Fruit fly (Drosophila melanogaster) whole organism, embryonic: Measurements from ENCODE around the gene Glut1.

Experiments
- CG1024 ChIP-seq: fragments of 200-800 bp; sonication (Bioruptor generic); IDR thresholded peaks from 2 replicates; pipeline ENCODE4 v1.3.6; 2022; ENCODE audit warnings: missing biosample characterization, missing genetic modification characterization
- CG10565 ChIP-seq: fragments of 200-800 bp; sonication (Bioruptor generic); optimal IDR thresholded peaks from 3 replicates; lab custom pipeline; 2016; ENCODE audit warnings: missing biosample characterization, mild to moderate bottlenecking, missing genetic modification characterization
- CG10654 ChIP-seq: fragments of 200-800 bp; sonication (Bioruptor generic); optimal IDR thresholded peaks from 2 replicates; lab custom pipeline; 2016; ENCODE audit warnings: missing biosample characterization, missing genetic modification characterization
- CG10979 ChIP-seq: fragments of 200-800 bp; sonication (Bioruptor generic); optimal IDR thresholded peaks from 2 replicates; lab custom pipeline; 2018; ENCODE audit warnings: missing biosample characterization, mild to moderate bottlenecking, missing genetic modification characterization, moderate library complexity
- CG12155 ChIP-seq: fragments of 200-800 bp; sonication (Bioruptor generic); optimal IDR thresholded peaks from 3 replicates; lab custom pipeline; 2016; ENCODE audit warnings: missing biosample characterization, missing genetic modification characterization
- CG13287 ChIP-seq: fragments of 200-800 bp; sonication (Bioruptor generic); IDR thresholded peaks from 2 replicates; pipeline ENCODE4 v1.3.6; 2022; ENCODE audit warnings: missing biosample characterization, missing genetic modification characterization; ENCODE audit not compliant: partially characterized antibody
- CG13624 ChIP-seq: fragments of 200-800 bp; sonication (Bioruptor generic); optimal IDR thresholded peaks from 2 replicates; lab custom pipeline; 2016; ENCODE audit warnings: missing biosample characterization, missing genetic modification characterization
- CG17328 ChIP-seq: fragments of 200-800 bp; sonication (Bioruptor generic); IDR thresholded peaks from 2 replicates; pipeline ENCODE4 v1.3.6; 2022; ENCODE audit warnings: missing biosample characterization, missing genetic modification characterization
- CG18011 ChIP-seq: fragments of 200-800 bp; sonication (Bioruptor generic); optimal IDR thresholded peaks from 2 replicates; lab custom pipeline; 2017; ENCODE audit warnings: missing biosample characterization, missing genetic modification characterization, mild to moderate bottlenecking, moderate library complexity, missing genotype
- CG30403 ChIP-seq: fragments of 200-800 bp; sonication (Bioruptor generic); optimal IDR thresholded peaks from 3 replicates; lab custom pipeline; 2016; ENCODE audit warnings: missing biosample characterization, missing genetic modification characterization
- CG31388 ChIP-seq: fragments of 200-800 bp; sonication (Bioruptor generic); optimal IDR thresholded peaks from 2 replicates; lab custom pipeline; 2016; ENCODE audit warnings: missing biosample characterization, missing genetic modification characterization
- CG34422 ChIP-seq: fragments of 200-800 bp; sonication (Bioruptor generic); IDR thresholded peaks from 3 replicates; pipeline ENCODE4 v1.3.6; 2022; ENCODE audit warnings: missing biosample characterization, missing genetic modification characterization
- CG3995 ChIP-seq: fragments of 200-800 bp; sonication (Bioruptor generic); optimal IDR thresholded peaks from 3 replicates; lab custom pipeline; 2016; ENCODE audit warnings: missing biosample characterization, missing genetic modification characterization
- CG4328 ChIP-seq: fragments of 200-800 bp; sonication (Bioruptor generic); optimal IDR thresholded peaks from 3 replicates; lab custom pipeline; 2017; ENCODE audit warnings: missing biosample characterization, missing genetic modification reagents, missing genetic modification characterization
- CG4854 ChIP-seq: fragments of 200-800 bp; sonication (Bioruptor generic); optimal IDR thresholded peaks from 2 replicates; lab custom pipeline; 2016; ENCODE audit warnings: missing biosample characterization, missing genetic modification characterization, inconsistent platforms
- CG6175 ChIP-seq: fragments of 200-800 bp; sonication (Bioruptor generic); IDR thresholded peaks from 3 replicates; pipeline ENCODE4 v1.3.6; 2022; ENCODE audit warnings: missing biosample characterization, missing genetic modification characterization
- CG8765 ChIP-seq: fragments of 200-800 bp; sonication (Bioruptor generic); IDR thresholded peaks from 2 replicates; pipeline ENCODE4 v1.3.6; 2022; ENCODE audit warnings: missing biosample characterization, missing genetic modification characterization
- Chrac-16 ChIP-seq: fragments of 200-800 bp; sonication (Bioruptor generic); optimal IDR thresholded peaks from 3 replicates; lab custom pipeline; 2016; ENCODE audit warnings: missing biosample characterization, missing genetic modification characterization
- Dip2 ChIP-seq: fragments of 200-800 bp; sonication (Bioruptor generic); IDR thresholded peaks from 2 replicates; pipeline ENCODE4 v1.3.6; 2022; ENCODE audit warnings: missing biosample characterization, missing genetic modification characterization
- Dref ChIP-seq: fragments of 200-800 bp; sonication (Bioruptor generic); IDR thresholded peaks from 2 replicates; pipeline ENCODE4 v1.3.6; 2022; ENCODE audit warnings: missing biosample characterization, missing genetic modification characterization
- Gug ChIP-seq: fragments of 200-800 bp; sonication (Bioruptor generic); IDR thresholded peaks from 4 replicates; pipeline ENCODE4 v1.3.6; 2022; ENCODE audit warnings: missing biosample characterization, missing genetic modification characterization
- Hand ChIP-seq: fragments of 200-800 bp; sonication (Bioruptor generic); optimal IDR thresholded peaks from 2 replicates; lab custom pipeline; 2017; ENCODE audit warnings: mild to moderate bottlenecking, missing biosample characterization, missing genetic modification reagents, missing genetic modification characterization
- Hr3 ChIP-seq: fragments of 200-800 bp; sonication (Bioruptor generic); optimal IDR thresholded peaks from 3 replicates; lab custom pipeline; 2016; ENCODE audit warnings: missing biosample characterization, missing genetic modification characterization
- Lhr ChIP-seq: fragments of 200-800 bp; sonication (Bioruptor generic); optimal IDR thresholded peaks from 3 replicates; lab custom pipeline; 2017; ENCODE audit warnings: mild to moderate bottlenecking, missing biosample characterization, missing genetic modification reagents, missing genetic modification characterization
- Lim3 ChIP-seq: fragments of 200-800 bp; sonication (Bioruptor generic); IDR thresholded peaks from 2 replicates; pipeline ENCODE4 v1.3.6; 2022; ENCODE audit warnings: missing biosample characterization, missing genetic modification characterization
- Nf-YB ChIP-seq: fragments of 200-800 bp; sonication (Bioruptor generic); optimal IDR thresholded peaks from 3 replicates; lab custom pipeline; 2019; ENCODE audit warnings: missing biosample characterization, mild to moderate bottlenecking, missing genetic modification characterization, moderate library complexity
- Stat92E ChIP-seq, 3 experiments: fragments of >200 bp in 2 of 3; fragments of 200-800 bp in 1 of 3; sonication (Bioruptor generic) in 1 of 3; optimal IDR thresholded peaks; 2 replicates each; lab custom pipeline; 2017 to 2019; ENCODE audit warnings: missing biosample characterization in 3 of 3, missing genetic modification characterization in 3 of 3, mild to moderate bottlenecking in 1 of 3, moderate library complexity in 1 of 3
- Taf1 ChIP-seq: fragments of 200-800 bp; sonication (Bioruptor generic); IDR thresholded peaks from 2 replicates; pipeline ENCODE4 v1.3.6; 2022; ENCODE audit warnings: missing biosample characterization, missing genetic modification characterization
- Vsx1 ChIP-seq: fragments of 200-800 bp; sonication (Bioruptor generic); optimal IDR thresholded peaks from 2 replicates; lab custom pipeline; 2017; ENCODE audit warnings: missing biosample characterization, mild to moderate bottlenecking, missing genetic modification characterization, missing genetic modification reagents
- Xbp1 ChIP-seq: fragments of 200-800 bp; sonication (Bioruptor generic); optimal IDR thresholded peaks from 3 replicates; lab custom pipeline; 2016; ENCODE audit warnings: missing biosample characterization, mild to moderate bottlenecking, missing genetic modification characterization
- az2 ChIP-seq: fragments of 200-800 bp; sonication (Bioruptor generic); optimal IDR thresholded peaks from 3 replicates; lab custom pipeline; 2016; ENCODE audit warnings: missing biosample characterization, missing genetic modification characterization
- crol ChIP-seq: fragments of 200-800 bp; sonication (Bioruptor generic); IDR thresholded peaks from 2 replicates; pipeline ENCODE4 v1.3.6; 2022; ENCODE audit warnings: missing biosample characterization, missing genetic modification characterization
- dmrt11E ChIP-seq: fragments of 200-800 bp; sonication (Bioruptor generic); optimal IDR thresholded peaks from 3 replicates; lab custom pipeline; 2018; ENCODE audit warnings: missing biosample characterization, mild to moderate bottlenecking, missing genetic modification characterization, moderate library complexity
- exex ChIP-seq: fragments of 200-800 bp; sonication (Bioruptor generic); optimal IDR thresholded peaks from 4 replicates; lab custom pipeline; 2018; ENCODE audit warnings: missing biosample characterization, mild to moderate bottlenecking, missing genetic modification characterization, moderate library complexity
- her ChIP-seq: fragments of 200-800 bp; sonication (Bioruptor generic); optimal IDR thresholded peaks from 2 replicates; lab custom pipeline; 2016; ENCODE audit warnings: missing biosample characterization, missing genetic modification characterization
- jumu ChIP-seq: fragments of 200-800 bp; sonication (Bioruptor generic); optimal IDR thresholded peaks from 3 replicates; lab custom pipeline; 2016; ENCODE audit warnings: missing biosample characterization, missing genetic modification characterization
- knrl ChIP-seq: fragments of 200-800 bp; sonication (Bioruptor generic); IDR thresholded peaks from 3 replicates; pipeline ENCODE4 v1.3.6; 2022; ENCODE audit warnings: missing biosample characterization, missing genetic modification characterization; ENCODE audit not compliant: partially characterized antibody
- lab ChIP-seq: fragments of 200-800 bp; sonication (Bioruptor generic); optimal IDR thresholded peaks from 3 replicates; lab custom pipeline; 2017; ENCODE audit warnings: missing biosample characterization, missing genetic modification characterization, mild to moderate bottlenecking, moderate library complexity, missing genetic modification reagents
- nom ChIP-seq: fragments of 200-800 bp; sonication (Bioruptor generic); optimal IDR thresholded peaks from 2 replicates; lab custom pipeline; 2017; ENCODE audit warnings: missing biosample characterization, missing genetic modification characterization, mild to moderate bottlenecking, moderate library complexity, missing genetic modification reagents
- odd ChIP-seq: fragments of 200-800 bp; sonication (Bioruptor generic); optimal IDR thresholded peaks from 2 replicates; lab custom pipeline; 2017; ENCODE audit warnings: missing biosample characterization, mild to moderate bottlenecking, missing genetic modification characterization
- pan ChIP-seq, 4 experiments: fragments of >200 bp in 3 of 4; fragments of 200-800 bp in 1 of 4; sonication (Bioruptor generic) in 1 of 4; optimal IDR thresholded peaks in 3 of 4; IDR thresholded peaks in 1 of 4; 2 replicates each; pipeline versions ENCODE4 v1.3.6 to Lab custom; 2017 to 2022; ENCODE audit warnings: missing biosample characterization in 2 of 4, missing genetic modification characterization in 2 of 4, mixed read lengths in 1 of 4
- sc ChIP-seq, 3 experiments: fragments of >200 bp in 2 of 3; fragments of 200-800 bp in 1 of 3; sonication (Bioruptor generic) in 1 of 3; optimal IDR thresholded peaks; 2 replicates in 2 of 3; 3 replicates in 1 of 3; lab custom pipeline; 2017; ENCODE audit warnings: mild to moderate bottlenecking in 1 of 3, missing biosample characterization in 1 of 3, missing genetic modification characterization in 1 of 3, missing genetic modification reagents in 1 of 3
- scrt ChIP-seq: fragments of 200-800 bp; sonication (Bioruptor generic); optimal IDR thresholded peaks from 2 replicates; lab custom pipeline; 2018; ENCODE audit warnings: missing biosample characterization, mild to moderate bottlenecking, missing genetic modification characterization, moderate library complexity
- sens ChIP-seq: fragments of 200-800 bp; sonication (Bioruptor generic); peaks from one replicate; lab custom pipeline; 2016; ENCODE audit warnings: missing biosample characterization, missing genetic modification characterization
- sug ChIP-seq: fragments of 200-800 bp; optimal IDR thresholded peaks from 2 replicates; lab custom pipeline; 2019; ENCODE audit warnings: missing biosample characterization, mild to moderate bottlenecking, missing genetic modification characterization, moderate library complexity
- unc-4 ChIP-seq: fragments of 200-800 bp; sonication (Bioruptor generic); IDR thresholded peaks from 2 replicates; pipeline ENCODE4 v1.3.6; 2022; ENCODE audit warnings: missing biosample characterization, missing genetic modification characterization; ENCODE audit not compliant: partially characterized antibody
- vfl ChIP-seq: fragments of 200-800 bp; sonication (Bioruptor generic); optimal IDR thresholded peaks from 2 replicates; lab custom pipeline; 2016; ENCODE audit warnings: missing biosample characterization, missing genetic modification characterization
- z ChIP-seq: fragments of 200-800 bp; sonication (Bioruptor generic); IDR thresholded peaks from 3 replicates; pipeline ENCODE4 v1.3.6; 2022; ENCODE audit warnings: missing biosample characterization, missing genetic modification characterization

Glut1 gene

DNA sequence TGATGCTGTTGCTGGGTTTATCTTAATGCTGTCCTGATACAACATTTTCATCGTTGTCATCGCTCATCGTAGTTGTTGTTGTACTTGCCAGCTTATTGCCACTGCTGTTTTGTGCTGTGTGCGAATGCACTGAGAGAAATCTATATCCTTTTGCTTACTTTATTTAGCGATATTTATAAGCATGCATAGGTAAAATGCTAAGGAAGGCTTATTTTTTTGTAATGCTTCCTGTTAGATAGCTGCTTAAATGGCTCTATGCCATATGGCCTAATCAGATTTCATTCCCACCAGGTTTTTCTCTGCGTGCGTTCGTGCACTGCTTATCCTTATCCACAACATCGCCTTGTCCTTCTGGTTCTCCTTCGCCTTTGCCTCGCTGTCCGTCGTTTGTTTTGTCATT lies 38.3 kb downstream of the Glut1 start (continued):
- TF ChIP-seq Dref (GFP tag; lab: Robert Waterston, UW) (no peak), az2 (GFP tag; lab: Kevin White, UChicago) (no peak), CG1024 (GFP tag; lab: Robert Waterston, UW) (no peak), unc-4 (no peak), Xbp1 (GFP tag; lab: Kevin White, UChicago) (no peak), her (GFP tag; lab: Kevin White, UChicago) (no peak), z (GFP tag; lab: Robert Waterston, UW) (no peak), pan (optimal IDR thresholded peaks at IDR 0.05; lab: Kevin White, UChicago) (no peak), pan (GFP tag; optimal IDR thresholded peaks at IDR 0.05 in 1 of 2, IDR thresholded peaks at IDR 0.05 in 1 of 2) (peak in 1 of 2 experiments; percentile 49), sug (no peak), CG8765 (GFP tag; lab: Robert Waterston, UW) (no peak), CG17328 (GFP tag; lab: Robert Waterston, UW) (no peak), Hr3 (no peak), CG13624 (no peak), CG10565 (no peak), Hand (GFP tag; lab: Kevin White, UChicago) (peak; percentile 31), Gug (no peak), nom (GFP tag; lab: Kevin White, UChicago) (no peak), dmrt11E (tag; lab: Kevin White, UChicago) (no peak), knrl (GFP tag; lab: Robert Waterston, UW) (no peak), CG6175 (GFP tag; lab: Robert Waterston, UW) (no peak), CG4328 (GFP tag; lab: Kevin White, UChicago) (no peak)

DNA sequence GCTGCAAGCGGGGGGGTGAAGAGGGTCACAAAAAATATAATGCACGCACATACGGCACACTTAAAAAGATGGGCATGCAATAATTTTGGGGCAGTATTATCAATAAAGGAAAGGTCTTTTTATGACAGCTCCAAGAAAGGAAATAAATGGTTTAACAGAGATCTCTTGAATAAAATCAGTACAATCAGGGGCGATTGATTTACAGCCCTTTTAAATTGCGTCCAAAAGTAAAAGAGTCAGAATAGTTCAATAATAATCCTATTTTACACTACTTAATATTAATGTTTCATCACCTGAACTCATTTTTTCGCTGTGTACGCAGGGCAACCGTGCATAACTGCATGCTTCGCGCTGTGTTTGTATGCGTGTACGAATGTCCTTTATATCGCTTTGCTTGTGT lies 43.0 kb downstream of the Glut1 start:
- TF ChIP-seq CG31388 (GFP tag; lab: Kevin White, UChicago) (no peak), CG3995 (GFP tag; lab: Kevin White, UChicago) (no peak), CG18011 (GFP tag; lab: Kevin White, UChicago) (no peak), Vsx1 (GFP tag; lab: Kevin White, UChicago) (no peak), CG34422 (GFP tag; lab: Robert Waterston, UW) (no peak), Taf1 (GFP tag; lab: Robert Waterston, UW) (0 out of 2 replicates have a peak, but pooled peaks have one; percentile 13), CG13287 (GFP tag; lab: Robert Waterston, UW) (no peak), CG30403 (GFP tag; lab: Kevin White, UChicago) (no peak), Dip2 (no peak), lab (peak; percentile 4), CG10654 (no peak), Lhr (GFP tag; lab: Kevin White, UChicago) (no peak), crol (0 out of 2 replicates have a peak, but pooled peaks have one; percentile 12), sc (optimal IDR thresholded peaks at IDR 0.05; lab: Kevin White, UChicago) (no peak), sc (GFP tag; optimal IDR thresholded peaks at IDR 0.05; lab: Kevin White, UChicago) (no peak), Lim3 (GFP tag; lab: Robert Waterston, UW) (no peak), exex (no peak), sens (GFP tag; lab: Kevin White, UChicago) (peak; percentile 76), odd (GFP tag; lab: Kevin White, UChicago) (no peak), vfl (GFP tag; lab: Kevin White, UChicago) (no peak), CG12155 (GFP tag; lab: Kevin White, UChicago) (no peak), Nf-YB (no peak), Chrac-16 (GFP tag; lab: Kevin White, UChicago) (no peak), jumu (GFP tag; lab: Kevin White, UChicago) (no peak), CG10979 (tag; lab: Kevin White, UChicago) (no peak), CG4854 (GFP tag; lab: Kevin White, UChicago) (no peak), scrt (GFP tag; lab: Kevin White, UChicago) (no peak), Stat92E (GFP tag; optimal IDR thresholded peaks at IDR 0.05; lab: Kevin White, UChicago) (no peak)
